Fruit fly (Drosophila melanogaster) whole organism, embryonic: Measurements from ENCODE around the gene Ufd1.

Source experiments
- Asciz ChIP-seq: fragments of 200-800 bp; sonication (Bioruptor generic); optimal IDR thresholded peaks from 2 replicates; lab custom pipeline; 2017; ENCODE audit warnings: missing biosample characterization, mild to moderate bottlenecking, missing genetic modification characterization, missing genetic modification reagents
- Atf6 ChIP-seq: fragments of 200-800 bp; sonication (Bioruptor generic); IDR thresholded peaks from 2 replicates; pipeline ENCODE4 v1.3.6; 2022; ENCODE audit warnings: missing biosample characterization, missing genetic modification characterization
- Awh ChIP-seq: fragments of 200-800 bp; sonication (Bioruptor generic); IDR thresholded peaks from 2 replicates; pipeline ENCODE4, ENCODE4 v1.3.6; 2022; ENCODE audit warnings: missing biosample characterization, missing genetic modification characterization
- CG10209 ChIP-seq: fragments of 200-800 bp; sonication (Bioruptor generic); optimal IDR thresholded peaks from 3 replicates; lab custom pipeline; 2017; ENCODE audit warnings: missing biosample characterization, mild to moderate bottlenecking, missing genetic modification characterization, missing genetic modification reagents
- CG10543 ChIP-seq: fragments of 200-800 bp; sonication (Bioruptor generic); optimal IDR thresholded peaks from 3 replicates; lab custom pipeline; 2017; ENCODE audit warnings: missing biosample characterization, mild to moderate bottlenecking, missing genetic modification characterization, moderate library complexity
- CG12299 ChIP-seq: fragments of 200-800 bp; sonication (Bioruptor generic); optimal IDR thresholded peaks from 2 replicates; lab custom pipeline; 2018; ENCODE audit warnings: missing biosample characterization, mild to moderate bottlenecking, missing genetic modification characterization
- CG12942 ChIP-seq: fragments of 200-800 bp; sonication (Bioruptor generic); optimal IDR thresholded peaks from 3 replicates; lab custom pipeline; 2016; ENCODE audit warnings: missing biosample characterization, missing genetic modification characterization
- CG13894 ChIP-seq: fragments of 200-800 bp; sonication (Bioruptor generic); optimal IDR thresholded peaks from 3 replicates; lab custom pipeline; 2018; ENCODE audit warnings: missing biosample characterization, mild to moderate bottlenecking, missing genetic modification characterization, moderate library complexity
- CG15479 ChIP-seq: fragments of 200-800 bp; sonication (Bioruptor generic); optimal IDR thresholded peaks from 3 replicates; lab custom pipeline; 2019; ENCODE audit warnings: missing biosample characterization, mild to moderate bottlenecking, missing genetic modification characterization, moderate library complexity
- CG16815 ChIP-seq: fragments of 200-800 bp; sonication (Bioruptor generic); optimal IDR thresholded peaks from 3 replicates; lab custom pipeline; 2017; ENCODE audit warnings: missing biosample characterization, mild to moderate bottlenecking, missing genetic modification characterization
- CG18764 ChIP-seq: fragments of 200-800 bp; sonication (Bioruptor generic); optimal IDR thresholded peaks from 3 replicates; lab custom pipeline; 2016; ENCODE audit warnings: missing biosample characterization, missing genetic modification characterization
- CG2120 ChIP-seq: fragments of 200-800 bp; sonication (Bioruptor generic); optimal IDR thresholded peaks from 3 replicates; lab custom pipeline; 2016; ENCODE audit warnings: missing biosample characterization, missing genetic modification characterization
- CG2202 ChIP-seq: fragments of 200-800 bp; sonication (Bioruptor generic); optimal IDR thresholded peaks from 2 replicates; lab custom pipeline; 2018; ENCODE audit warnings: missing biosample characterization, mild to moderate bottlenecking, missing genetic modification characterization
- CG3163 ChIP-seq: fragments of 200-800 bp; sonication (Bioruptor generic); optimal IDR thresholded peaks from 3 replicates; lab custom pipeline; 2016; ENCODE audit warnings: missing biosample characterization, missing genetic modification characterization
- CG32532 ChIP-seq: fragments of 200-800 bp; sonication (Bioruptor generic); IDR thresholded peaks from 2 replicates; pipeline ENCODE4 v1.3.6; 2022; ENCODE audit warnings: missing biosample characterization, missing genetic modification characterization
- CG3847 ChIP-seq: fragments of 200-800 bp; sonication (Bioruptor generic); IDR thresholded peaks from 2 replicates; pipeline ENCODE4 v1.3.6; 2022; ENCODE audit warnings: missing biosample characterization, missing genetic modification characterization
- CG3995 ChIP-seq: fragments of 200-800 bp; sonication (Bioruptor generic); optimal IDR thresholded peaks from 3 replicates; lab custom pipeline; 2016; ENCODE audit warnings: missing biosample characterization, missing genetic modification characterization
- CG4820 ChIP-seq: fragments of 200-800 bp; sonication (Bioruptor generic); optimal IDR thresholded peaks from 3 replicates; lab custom pipeline; 2016; ENCODE audit warnings: missing biosample characterization, missing genetic modification characterization
- CG6854 ChIP-seq: fragments of 200-800 bp; sonication (Bioruptor generic); optimal IDR thresholded peaks from 3 replicates; lab custom pipeline; 2017; ENCODE audit warnings: missing biosample characterization, mild to moderate bottlenecking, missing genetic modification characterization
- CG8765 ChIP-seq: fragments of 200-800 bp; sonication (Bioruptor generic); IDR thresholded peaks from 2 replicates; pipeline ENCODE4 v1.3.6; 2022; ENCODE audit warnings: missing biosample characterization, missing genetic modification characterization
- CTCF ChIP-seq: fragments of 200-800 bp; sonication (Bioruptor generic); optimal IDR thresholded peaks from 2 replicates; lab custom pipeline; 2017; ENCODE audit warnings: missing biosample characterization, mild to moderate bottlenecking, missing genetic modification characterization, moderate library complexity
- Dad ChIP-seq: fragments of 200-800 bp; sonication (Bioruptor generic); optimal IDR thresholded peaks from 3 replicates; lab custom pipeline; 2016; ENCODE audit warnings: missing biosample characterization, missing genetic modification characterization
- Dek ChIP-seq: fragments of 200-800 bp; sonication (Bioruptor generic); optimal IDR thresholded peaks from 3 replicates; lab custom pipeline; 2019; ENCODE audit warnings: missing biosample characterization, mild to moderate bottlenecking, missing genetic modification characterization, moderate library complexity
- Dip2 ChIP-seq: fragments of 200-800 bp; sonication (Bioruptor generic); IDR thresholded peaks from 2 replicates; pipeline ENCODE4 v1.3.6; 2022; ENCODE audit warnings: missing biosample characterization, missing genetic modification characterization
- Dp ChIP-seq: fragments of 200-800 bp; sonication (Bioruptor generic); optimal IDR thresholded peaks from 2 replicates; lab custom pipeline; 2018; ENCODE audit warnings: missing biosample characterization, mild to moderate bottlenecking, missing genetic modification characterization, moderate library complexity
- Ets97D ChIP-seq: fragments of 200-800 bp; sonication (Bioruptor generic); optimal IDR thresholded peaks from 3 replicates; lab custom pipeline; 2016; ENCODE audit warnings: missing biosample characterization, missing genetic modification characterization
- HLH3B ChIP-seq: fragments of 200-800 bp; sonication (Bioruptor generic); IDR thresholded peaks from 2 replicates; pipeline ENCODE4 v1.3.6; 2022; ENCODE audit warnings: missing biosample characterization, missing genetic modification characterization
- HmgD ChIP-seq: fragments of 200-800 bp; sonication (Bioruptor generic); optimal IDR thresholded peaks from 3 replicates; lab custom pipeline; 2016; ENCODE audit warnings: missing biosample characterization, missing genetic modification characterization
- NC2β ChIP-seq: fragments of 200-800 bp; sonication (Bioruptor generic); optimal IDR thresholded peaks from 2 replicates; lab custom pipeline; 2016; ENCODE audit warnings: missing biosample characterization, missing genetic modification characterization
- Sin3A ChIP-seq: fragments of >200 bp; optimal IDR thresholded peaks from 2 replicates; lab custom pipeline; 2018
- Sox102F ChIP-seq: fragments of 200-800 bp; sonication (Bioruptor generic); optimal IDR thresholded peaks from 2 replicates; lab custom pipeline; 2018; ENCODE audit warnings: missing biosample characterization, mild to moderate bottlenecking, missing genetic modification characterization, moderate library complexity
- Xrp1 ChIP-seq: fragments of 200-800 bp; sonication (Bioruptor generic); IDR thresholded peaks from 2 replicates; pipeline ENCODE4 v1.3.6; 2022; ENCODE audit warnings: missing biosample characterization, missing genetic modification characterization
- al ChIP-seq: fragments of 200-800 bp; sonication (Bioruptor generic); IDR thresholded peaks from 2 replicates; pipeline ENCODE4 v1.3.6; 2022; ENCODE audit warnings: missing biosample characterization, missing genetic modification characterization
- az2 ChIP-seq: fragments of 200-800 bp; sonication (Bioruptor generic); optimal IDR thresholded peaks from 3 replicates; lab custom pipeline; 2016; ENCODE audit warnings: missing biosample characterization, missing genetic modification characterization
- ci ChIP-seq: fragments of 200-800 bp; sonication (Bioruptor generic); IDR thresholded peaks from 3 replicates; pipeline ENCODE4 v1.3.6; 2022; ENCODE audit warnings: missing biosample characterization, missing genetic modification characterization
- croc ChIP-seq: fragments of 200-800 bp; sonication (Bioruptor generic); conservative IDR thresholded peaks from 3 replicates; pipeline ENCODE4 v1.3.6; 2022; ENCODE audit warnings: missing biosample characterization, missing genetic modification characterization
- crol ChIP-seq: fragments of 200-800 bp; sonication (Bioruptor generic); IDR thresholded peaks from 2 replicates; pipeline ENCODE4 v1.3.6; 2022; ENCODE audit warnings: missing biosample characterization, missing genetic modification characterization
- dmrt99B ChIP-seq: fragments of 200-800 bp; sonication (Bioruptor generic); optimal IDR thresholded peaks from 2 replicates; lab custom pipeline; 2018; ENCODE audit warnings: missing biosample characterization, mild to moderate bottlenecking, missing genetic modification characterization, moderate library complexity
- gro ChIP-seq: fragments of 200-800 bp; sonication (Bioruptor generic); optimal IDR thresholded peaks from 2 replicates; lab custom pipeline; 2016; ENCODE audit warnings: missing biosample characterization, missing genetic modification characterization
- inv ChIP-seq: fragments of 200-800 bp; sonication (Bioruptor generic); IDR thresholded peaks from 2 replicates; pipeline ENCODE4 v1.3.6; 2022; ENCODE audit warnings: missing biosample characterization, missing genetic modification characterization; ENCODE audit not compliant: partially characterized antibody
- p53 ChIP-seq: fragments of 200-800 bp; sonication (Bioruptor generic); optimal IDR thresholded peaks from 2 replicates; lab custom pipeline; 2016; ENCODE audit warnings: missing biosample characterization, missing genetic modification characterization
- pb ChIP-seq: fragments of 200-800 bp; sonication (Bioruptor generic); optimal IDR thresholded peaks from 3 replicates; lab custom pipeline; 2016; ENCODE audit warnings: missing biosample characterization, missing genetic modification characterization
- repo ChIP-seq: fragments of 200-800 bp; sonication (Bioruptor generic); optimal IDR thresholded peaks from 2 replicates; lab custom pipeline; 2016; ENCODE audit warnings: missing biosample characterization, missing genetic modification characterization
- sd ChIP-seq: fragments of 200-800 bp; sonication (Bioruptor generic); optimal IDR thresholded peaks from 3 replicates; lab custom pipeline; 2018; ENCODE audit warnings: missing biosample characterization, mild to moderate bottlenecking, missing genetic modification characterization, moderate library complexity
- sim ChIP-seq: fragments of 200-800 bp; sonication (Bioruptor generic); IDR thresholded peaks from 2 replicates; pipeline ENCODE4 v1.3.6; 2022; ENCODE audit warnings: missing biosample characterization, missing genetic modification characterization
- sima ChIP-seq: fragments of 200-800 bp; sonication (Bioruptor generic); optimal IDR thresholded peaks from 2 replicates; lab custom pipeline; 2016; ENCODE audit warnings: missing biosample characterization, missing genetic modification characterization
- slou ChIP-seq: fragments of 200-800 bp; sonication (Bioruptor generic); optimal IDR thresholded peaks from 3 replicates; lab custom pipeline; 2016; ENCODE audit warnings: missing biosample characterization, missing genetic modification characterization
- so ChIP-seq: fragments of 200-800 bp; sonication (Bioruptor generic); IDR thresholded peaks from 3 replicates; pipeline ENCODE4 v1.3.6; 2022; ENCODE audit warnings: missing biosample characterization, missing genetic modification characterization
- toy ChIP-seq: fragments of 200-800 bp; sonication (Bioruptor generic); IDR thresholded peaks from 2 replicates; pipeline ENCODE4 v1.3.6; 2022; ENCODE audit warnings: missing biosample characterization, missing genetic modification characterization
- trem ChIP-seq: fragments of 200-800 bp; optimal IDR thresholded peaks from 3 replicates; lab custom pipeline; 2019; ENCODE audit warnings: missing biosample characterization, mild to moderate bottlenecking, missing genetic modification characterization, moderate library complexity
- tx ChIP-seq: fragments of 200-800 bp; sonication (Bioruptor generic); optimal IDR thresholded peaks from 2 replicates; lab custom pipeline; 2016; ENCODE audit warnings: missing biosample characterization, missing genetic modification characterization

Ufd1 gene

DNA sequence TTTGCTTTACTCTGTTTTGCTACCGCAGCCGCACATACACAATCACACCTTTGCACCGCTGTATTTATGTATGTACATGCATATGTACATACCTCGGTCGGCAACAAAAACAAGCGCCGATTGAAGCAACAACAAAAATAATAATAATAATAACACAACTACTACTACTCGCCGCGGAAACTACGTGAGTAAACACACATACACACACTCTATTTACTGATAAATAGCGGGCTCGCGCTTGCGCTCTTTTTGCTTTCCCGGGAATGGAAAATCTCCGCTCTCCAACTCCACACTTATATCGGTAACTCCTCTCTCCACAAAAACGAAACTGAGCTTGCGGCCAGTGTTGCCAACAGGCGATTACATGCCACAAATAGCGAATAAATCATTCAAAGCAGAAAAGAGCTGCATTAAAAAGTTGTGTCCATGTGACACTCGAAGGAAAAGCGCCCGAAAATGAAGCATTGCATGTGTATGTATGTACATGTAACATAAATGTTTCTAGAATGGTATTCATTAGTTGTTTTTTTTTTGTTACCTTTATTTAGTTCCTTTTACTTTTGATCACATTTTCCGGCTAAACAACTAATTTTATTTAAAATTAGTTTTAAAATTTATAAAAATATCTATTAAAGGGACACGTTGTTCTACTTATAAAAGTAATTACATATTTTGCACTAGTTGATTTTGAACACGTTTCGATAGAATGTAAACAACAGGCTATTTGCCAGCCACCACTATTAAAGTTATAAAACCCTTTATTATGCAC is 4.2 kb downstream of the Ufd1 start (continued):
- TF ChIP-seq CG3995 (GFP tag; lab: Kevin White, UChicago) = no peak
- peak; percentile 60 for TF ChIP-seq Dad (GFP tag; lab: Kevin White, UChicago)
- peak; percentile 92 for TF ChIP-seq ci
- peak; percentile 86 for TF ChIP-seq Xrp1
- TF ChIP-seq CG3847 (GFP tag; lab: Robert Waterston, UW) = peak; percentile 54
- TF ChIP-seq Dek = peak; percentile 55
- TF ChIP-seq Sin3A = no peak
- peak; percentile 8 for TF ChIP-seq Ets97D
- peak; percentile 72 for TF ChIP-seq gro
- no peak for TF ChIP-seq toy (GFP tag; lab: Robert Waterston, UW)
- TF ChIP-seq crol (GFP tag; lab: Robert Waterston, UW) = 0 out of 2 replicates have a peak, but pooled peaks have one; percentile 11
- peak; percentile 91; the same call in 2 of the 3 replicates for TF ChIP-seq so (GFP tag; lab: Robert Waterston, UW)
- TF ChIP-seq CG13894 (tag; lab: Kevin White, UChicago) = peak; percentile 81
- TF ChIP-seq Dp (GFP tag; lab: Kevin White, UChicago) = no peak
- peak; percentile 49 for TF ChIP-seq repo (GFP tag; lab: Kevin White, UChicago)
- TF ChIP-seq CG18764 (GFP tag; lab: Kevin White, UChicago) = peak; percentile 40
- TF ChIP-seq NC2β = peak; percentile 81
- peak; percentile 98 for TF ChIP-seq CG10543 (GFP tag; lab: Kevin White, UChicago)
- no peak for TF ChIP-seq croc
- peak; percentile 64 for TF ChIP-seq p53
- no peak for TF ChIP-seq CG8765
- peak; percentile 84 for TF ChIP-seq Asciz (GFP tag; lab: Kevin White, UChicago)
- TF ChIP-seq CG2202 (tag; lab: Kevin White, UChicago) = peak; percentile 69
- TF ChIP-seq al (GFP tag; lab: Robert Waterston, UW) = no peak
- peak; percentile 87 for TF ChIP-seq CG12299
- peak; percentile 44 for TF ChIP-seq CG12942 (GFP tag; lab: Kevin White, UChicago)
- TF ChIP-seq pb (GFP tag; lab: Kevin White, UChicago) = no peak
- peak; percentile 56 for TF ChIP-seq CG2120 (GFP tag; lab: Kevin White, UChicago)
- no peak for TF ChIP-seq sima (GFP tag; lab: Kevin White, UChicago)
- TF ChIP-seq HmgD (GFP tag; lab: Kevin White, UChicago) = peak; percentile 35
- no peak for TF ChIP-seq Sox102F
- TF ChIP-seq Dip2 (GFP tag; lab: Robert Waterston, UW) = no peak
- TF ChIP-seq CG32532 = peak; percentile 38; the same call in 1 of the 2 replicates
- peak; percentile 71 for TF ChIP-seq CG6854 (GFP tag; lab: Kevin White, UChicago)
- TF ChIP-seq CG10209 (GFP tag; lab: Kevin White, UChicago) = peak; percentile 81
- TF ChIP-seq CG16815 = peak; percentile 3
- no peak for TF ChIP-seq CG4820 (GFP tag; lab: Kevin White, UChicago)
- TF ChIP-seq dmrt99B (tag; lab: Kevin White, UChicago) = peak; percentile 56
- TF ChIP-seq Awh (GFP tag; lab: Robert Waterston, UW) = peak; percentile 67; the same call in 1 of the 2 replicates
- no peak for TF ChIP-seq inv (GFP tag; lab: Robert Waterston, UW)
- TF ChIP-seq CG3163 (GFP tag; lab: Kevin White, UChicago) = peak; percentile 72
- peak; percentile 93 for TF ChIP-seq sd (tag; lab: Kevin White, UChicago)
- peak; percentile 77 for TF ChIP-seq sim
- peak; percentile 18 for TF ChIP-seq az2 (GFP tag; lab: Kevin White, UChicago)
- TF ChIP-seq CTCF (GFP tag; lab: Kevin White, UChicago) = peak; percentile 6
- peak; percentile 22 for TF ChIP-seq slou
- TF ChIP-seq trem (tag; lab: Kevin White, UChicago) = no peak
- peak; percentile 33; the same call in 1 of the 2 replicates for TF ChIP-seq HLH3B (GFP tag; lab: Robert Waterston, UW)
- peak; percentile 47 for TF ChIP-seq tx (GFP tag; lab: Kevin White, UChicago)
- TF ChIP-seq Atf6 (GFP tag; lab: Robert Waterston, UW) = peak; percentile 81
- TF ChIP-seq CG15479 (GFP tag; lab: Kevin White, UChicago) = peak; percentile 86
